Worm (Caenorhabditis elegans) whole organism, L4/young adult: ENCODE results near the gene gpa-8.

ENCODE experiments used
- W03F9.2 ChIP-seq: fragments of 150-350 bp; optimal IDR thresholded peaks from 2 replicates; lab custom pipeline; 2014; ENCODE audit warnings: missing biosample characterization, missing genetic modification characterization
- dao-5 ChIP-seq: sonication (generic microtip); optimal IDR thresholded peaks from 2 replicates; lab custom pipeline; 2016; ENCODE audit warnings: missing genotype, missing genetic modification characterization, moderate library complexity, missing compliant biosample characterization
- him-1 ChIP-seq: sonication (generic microtip); optimal IDR thresholded peaks from 2 replicates; lab custom pipeline; 2016; ENCODE audit warnings: missing genotype, missing genetic modification reagents, missing genetic modification characterization, missing compliant biosample characterization

gpa-8 gene

ce11 chrV:12611029-12611428 is 29.3 kb downstream of the gpa-8 start, which contains the start of gene cubn-1:
Gene cubn-1, plus strand, starts transcription at chrV:12611329.
- TF ChIP-seq W03F9.2 (tag; lab: Kevin White, UChicago) (no peak), him-1 (tag; lab: Kevin White, UChicago) (no peak), dao-5 (tag; lab: Kevin White, UChicago) (no peak)

ce11 chrV:12609526-12609925 is 30.8 kb downstream of the gpa-8 start, which contains the start of gene ZC116.1:
Gene ZC116.1, plus strand, starts transcription at chrV:12609826.
- TF ChIP-seq dao-5 (tag; lab: Kevin White, UChicago) (no peak), W03F9.2 (tag; lab: Kevin White, UChicago) (no peak), him-1 (tag; lab: Kevin White, UChicago) (no peak)

ce11 chrV:12608857-12609256 is 31.4 kb downstream of the gpa-8 start, which contains the start of gene ZC116.5:
Gene ZC116.5, minus strand, starts transcription at chrV:12608957.
- TF ChIP-seq W03F9.2 (tag; lab: Kevin White, UChicago): no peak
- no peak for TF ChIP-seq him-1 (tag; lab: Kevin White, UChicago)
- TF ChIP-seq dao-5 (tag; lab: Kevin White, UChicago): no peak

- TF ChIP-seq dao-5 (tag; lab: Kevin White, UChicago) (no peak), him-1 (tag; lab: Kevin White, UChicago) (no peak), W03F9.2 (tag; lab: Kevin White, UChicago) (no peak)
Observed at ce11 chrV:12607113-12607512, 33.2 kb downstream of the gpa-8 start, which contains the start of gene erg-28. Gene erg-28, plus strand, starts transcription at chrV:12607413.

- no peak for TF ChIP-seq dao-5 (tag; lab: Kevin White, UChicago)
- no peak for TF ChIP-seq W03F9.2 (tag; lab: Kevin White, UChicago)
- TF ChIP-seq him-1 (tag; lab: Kevin White, UChicago): no peak
Observed at ce11 chrV:12601835-12602234, 38.4 kb downstream of the gpa-8 start.

- TF ChIP-seq W03F9.2 (tag; lab: Kevin White, UChicago): no peak
- TF ChIP-seq him-1 (tag; lab: Kevin White, UChicago): no peak
- no peak for TF ChIP-seq dao-5 (tag; lab: Kevin White, UChicago)
Observed at ce11 chrV:12599510-12600242, 40.6 kb downstream of the gpa-8 start, which contains the start of gene C14C10.5. Gene C14C10.5, plus strand, starts transcription at chrV:12600192.

- TF ChIP-seq W03F9.2 (tag; lab: Kevin White, UChicago) (no peak), him-1 (tag; lab: Kevin White, UChicago) (no peak), dao-5 (tag; lab: Kevin White, UChicago) (no peak)
Observed at ce11 chrV:12599110-12599509, 41.2 kb downstream of the gpa-8 start, which contains the start of the genes C14C10.10 and ril-2. Gene C14C10.10, minus strand, starts transcription at chrV:12599128. Gene ril-2, minus strand, starts transcription at chrV:12599157.

- TF ChIP-seq W03F9.2 (tag; lab: Kevin White, UChicago) (no peak), dao-5 (tag; lab: Kevin White, UChicago) (peak; percentile 55), him-1 (tag; lab: Kevin White, UChicago) (no peak)
Observed at ce11 chrV:12596795-12597194, 43.5 kb downstream of the gpa-8 start.

- TF ChIP-seq him-1 (tag; lab: Kevin White, UChicago): no peak
- TF ChIP-seq dao-5 (tag; lab: Kevin White, UChicago): no peak
- no peak for TF ChIP-seq W03F9.2 (tag; lab: Kevin White, UChicago)
Observed at ce11 chrV:12596196-12596595, 44.1 kb downstream of the gpa-8 start, which contains the start of gene mma-1. Gene mma-1, minus strand, starts transcription at chrV:12596296.

- TF ChIP-seq W03F9.2 (tag; lab: Kevin White, UChicago) (no peak), him-1 (tag; lab: Kevin White, UChicago) (no peak), dao-5 (tag; lab: Kevin White, UChicago) (no peak)
Observed at ce11 chrV:12592379-12592778, 47.9 kb downstream of the gpa-8 start, which contains the start of gene C14C10.2. Gene C14C10.2, minus strand, starts transcription at chrV:12592479.

ce11 chrV:12590601-12591000 is 49.7 kb downstream of the gpa-8 start, which contains the start of gene ttr-43:
Gene ttr-43, minus strand, starts transcription at chrV:12590701.
- no peak for TF ChIP-seq dao-5 (tag; lab: Kevin White, UChicago)
- no peak for TF ChIP-seq him-1 (tag; lab: Kevin White, UChicago)
- no peak for TF ChIP-seq W03F9.2 (tag; lab: Kevin White, UChicago)
